Worm (Caenorhabditis elegans): ENCODE measurements around the gene ZK370.4.

Gene ZK370.4

ce11 chrIII:8737391-8737790 lies 6.2 kb upstream of the ZK370.4 start:
- TF ChIP-seq F33H1.4 (GFP tag; IDR thresholded peaks at IDR 0.05) (no peak), madf-6 (GFP tag; IDR thresholded peaks at IDR 0.05) (0 out of 2 replicates have a peak, but pooled peaks have one; percentile 10)

DNA sequence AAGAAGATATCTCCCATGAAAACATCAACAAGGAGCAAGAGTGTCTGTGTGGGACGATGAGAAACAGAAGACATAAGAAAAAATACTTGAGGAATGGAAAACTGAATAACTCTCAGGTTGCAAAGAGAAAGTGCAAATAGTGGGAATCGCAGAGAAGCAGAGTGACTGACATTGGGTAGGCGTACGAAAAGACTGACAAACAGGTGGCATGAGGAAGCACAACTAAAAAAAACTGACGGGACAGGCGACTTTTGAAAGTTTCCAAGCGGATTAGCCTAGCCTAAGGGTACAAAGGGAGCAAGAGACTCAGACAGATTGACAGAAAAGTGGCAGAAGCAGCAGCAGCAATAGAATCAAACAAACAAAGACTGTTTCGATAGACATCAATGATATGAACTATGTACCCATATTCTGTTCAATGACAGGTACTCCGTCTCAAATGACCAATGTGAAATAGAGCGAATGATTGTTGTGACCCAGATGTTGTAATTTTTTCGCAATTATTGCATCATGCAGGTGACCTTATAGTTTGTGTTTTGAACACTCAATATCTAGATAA lies 3.2 kb upstream of the ZK370.4 start:
- TF ChIP-seq F22D6.2 (tag; optimal IDR thresholded peaks at IDR 0.05) (peak; percentile 8), K11D2.4 (GFP tag; IDR thresholded peaks at IDR 0.05) (0 out of 2 replicates have a peak, but pooled peaks have one; percentile 58), nhr-80 (tag; optimal IDR thresholded peaks at IDR 0.05) (peak; percentile 66), snpc-4 (GFP tag; optimal IDR thresholded peaks at IDR 0.05) (no peak), snpc-4 (tag; optimal IDR thresholded peaks at IDR 0.05) (peak in 1 of 4 experiments; percentile 1), unc-62 (GFP tag; optimal IDR thresholded peaks at IDR 0.05) (peak; percentile 69), K12H6.12 (tag; optimal IDR thresholded peaks at IDR 0.05) (peak; percentile 25), dox-1 (GFP tag; IDR thresholded peaks at IDR 0.05) (peak; percentile 47; the same call in 1 of the 2 replicates), madf-6 (GFP tag; IDR thresholded peaks at IDR 0.05) (peak; percentile 41; the same call in 1 of the 2 replicates), cebp-2 (GFP tag; IDR thresholded peaks at IDR 0.05) (no peak), ceh-91 (GFP tag; IDR thresholded peaks at IDR 0.05) (no peak), snpc-1.1 (tag; optimal IDR thresholded peaks at IDR 0.05; ENCODE audit: insufficient read depth) (no peak), lin-40 (tag; optimal IDR thresholded peaks at IDR 0.05) (peak; percentile 8), dpff-1 (tag; optimal IDR thresholded peaks at IDR 0.05) (no peak), cebp-1 (GFP tag; IDR thresholded peaks at IDR 0.05) (no peak), cebp-1 (tag; optimal IDR thresholded peaks at IDR 0.05) (peak; percentile 55), C06A6.2 (GFP tag; conservative IDR thresholded peaks at IDR 0.05) (0 out of 2 replicates have a peak, but pooled peaks have one; percentile 13), hmg-1.2 (GFP tag; IDR thresholded peaks at IDR 0.05) (peak; percentile 45)

DNA sequence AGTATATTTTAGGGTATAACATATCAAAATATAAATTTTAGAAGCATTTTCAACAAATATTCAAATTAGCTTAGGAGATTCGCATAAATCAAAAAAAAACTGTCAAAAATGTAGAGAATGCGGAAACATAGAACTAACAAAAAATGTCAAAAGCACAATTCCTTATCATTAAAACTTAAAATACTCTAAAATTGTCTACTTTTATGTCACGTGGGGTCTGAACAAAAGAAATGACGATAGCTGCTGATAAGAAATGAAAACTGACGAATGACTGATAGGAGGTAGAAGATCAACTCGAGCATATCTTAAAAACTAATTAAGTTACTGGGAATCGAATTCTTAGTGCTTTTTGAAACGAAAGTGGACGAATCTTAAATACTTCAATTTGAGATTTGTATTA lies 2.5 kb upstream of the ZK370.4 start:
- TF ChIP-seq lin-54 (GFP tag; optimal IDR thresholded peaks at IDR 0.05) (peak; percentile 6), ceh-27 (GFP tag; optimal IDR thresholded peaks at IDR 0.05) (no peak), let-607 (tag; optimal IDR thresholded peaks at IDR 0.05) (peak in 1 of 2 experiments; percentile 42), nhr-80 (tag; optimal IDR thresholded peaks at IDR 0.05) (peak; percentile 35), snpc-1.3 (tag; optimal IDR thresholded peaks at IDR 0.05; ENCODE audit: insufficient read depth) (peak; percentile 1), unc-62 (GFP tag; optimal IDR thresholded peaks at IDR 0.05) (peak; percentile 55), F22D6.2 (tag; optimal IDR thresholded peaks at IDR 0.05) (no peak)

DNA sequence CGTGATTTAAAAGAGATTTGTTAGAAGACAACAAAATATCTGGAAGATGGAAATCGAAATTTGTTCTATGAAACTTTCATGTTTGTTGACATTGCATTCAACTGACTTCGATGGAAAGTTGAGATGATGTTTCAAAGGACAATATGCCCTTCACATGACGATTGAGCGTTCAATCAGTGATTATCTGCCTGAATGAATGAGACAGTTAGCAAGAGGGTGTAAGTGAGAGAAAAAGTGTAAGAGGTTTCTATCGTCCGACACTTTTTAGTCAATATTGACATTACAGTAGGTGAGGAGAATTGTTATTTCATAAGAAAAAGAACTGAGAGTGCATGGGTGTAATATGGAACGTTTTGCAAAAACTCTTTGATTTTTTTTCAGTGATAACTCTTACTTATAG lies 2.0 kb upstream of the ZK370.4 start:
- no peak for TF ChIP-seq hlh-26 (GFP tag; conservative IDR thresholded peaks at IDR 0.05)
- TF ChIP-seq madf-10 (tag; optimal IDR thresholded peaks at IDR 0.05), result no peak
- TF ChIP-seq B0019.2 (GFP tag; conservative IDR thresholded peaks at IDR 0.05), result no peak
- no peak for TF ChIP-seq dpl-1 (GFP tag; optimal IDR thresholded peaks at IDR 0.05)
- peak; percentile 70 for TF ChIP-seq pha-4 (tag; optimal IDR thresholded peaks at IDR 0.05)
- no peak for TF ChIP-seq lin-54 (GFP tag; optimal IDR thresholded peaks at IDR 0.05)
- TF ChIP-seq F52B5.7 (tag; optimal IDR thresholded peaks at IDR 0.05), result no peak
- no peak for TF ChIP-seq mcd-1 (GFP tag; IDR thresholded peaks at IDR 0.05)
- TF ChIP-seq zfh-2 (GFP tag; conservative IDR thresholded peaks at IDR 0.05), result no peak
- no peak for TF ChIP-seq let-526 (GFP tag; IDR thresholded peaks at IDR 0.05)
- TF ChIP-seq bed-2 (GFP tag; IDR thresholded peaks at IDR 0.05), result no peak
- TF ChIP-seq chd-7 (tag; optimal IDR thresholded peaks at IDR 0.05), result no peak
- TF ChIP-seq die-1 (tag; optimal IDR thresholded peaks at IDR 0.05), result no peak
- TF ChIP-seq nfya-1 (tag; optimal IDR thresholded peaks at IDR 0.05; ENCODE audit: borderline replicate concordance, insufficient read depth), result no peak
- no peak for TF ChIP-seq ZK185.1 (tag; optimal IDR thresholded peaks at IDR 0.05; ENCODE audit: poor library complexity, severe bottlenecking)
- no peak for TF ChIP-seq aptf-3 (GFP tag; IDR thresholded peaks at IDR 0.05)
- no peak for TF ChIP-seq snpc-1.3 (tag; optimal IDR thresholded peaks at IDR 0.05; ENCODE audit: insufficient read depth)
- TF ChIP-seq somi-1 (GFP tag; optimal IDR thresholded peaks at IDR 0.05), result peak; percentile 26
- peak; percentile 36; the same call in 1 of the 2 replicates for TF ChIP-seq cebp-1 (GFP tag; IDR thresholded peaks at IDR 0.05)
- peak; percentile 54 for TF ChIP-seq cebp-1 (tag; optimal IDR thresholded peaks at IDR 0.05)
- no peak for TF ChIP-seq hmg-1.2 (GFP tag; IDR thresholded peaks at IDR 0.05)
- TF ChIP-seq pbrm-1 (GFP tag; IDR thresholded peaks at IDR 0.05), result no peak
- TF ChIP-seq hmg-20 (GFP tag; IDR thresholded peaks at IDR 0.05), result no peak

Measured in whole organism, young adult.